Fruit fly (Drosophila melanogaster) whole organism, embryonic: ENCODE results near the gene mtTFB2.

Source experiments
- Ada2b ChIP-seq: fragments of 200-800 bp; sonication (Bioruptor generic); IDR thresholded peaks from 2 replicates; pipeline ENCODE4 v1.3.6; 2022; ENCODE audit warnings: missing biosample characterization, missing genetic modification characterization
- Adf1 ChIP-seq: fragments of 200-800 bp; sonication (Bioruptor generic); IDR thresholded peaks from 2 replicates; pipeline ENCODE4 v1.3.6; 2022; ENCODE audit warnings: missing biosample characterization, missing genetic modification characterization
- CG10267 ChIP-seq: fragments of 200-800 bp; sonication (Bioruptor generic); optimal IDR thresholded peaks from 2 replicates; lab custom pipeline; 2018; ENCODE audit warnings: missing biosample characterization, mild to moderate bottlenecking, missing genetic modification characterization, moderate library complexity
- CG10654 ChIP-seq: fragments of 200-800 bp; sonication (Bioruptor generic); optimal IDR thresholded peaks from 2 replicates; lab custom pipeline; 2016; ENCODE audit warnings: missing biosample characterization, missing genetic modification characterization
- CG11504 ChIP-seq: fragments of 200-800 bp; sonication (Bioruptor generic); optimal IDR thresholded peaks from 3 replicates; lab custom pipeline; 2019; ENCODE audit warnings: missing biosample characterization, mild to moderate bottlenecking, missing genetic modification characterization, moderate library complexity
- CG13424 ChIP-seq: fragments of 200-800 bp; sonication (Bioruptor generic); optimal IDR thresholded peaks from 2 replicates; lab custom pipeline; 2019; ENCODE audit warnings: missing biosample characterization, mild to moderate bottlenecking, missing genetic modification characterization, moderate library complexity
- CG17186 ChIP-seq: fragments of 200-800 bp; sonication (Bioruptor generic); optimal IDR thresholded peaks from 3 replicates; lab custom pipeline; 2017; ENCODE audit warnings: missing biosample characterization, missing genetic modification reagents, missing genetic modification characterization
- CG18011 ChIP-seq: fragments of 200-800 bp; sonication (Bioruptor generic); optimal IDR thresholded peaks from 2 replicates; lab custom pipeline; 2017; ENCODE audit warnings: missing biosample characterization, missing genetic modification characterization, mild to moderate bottlenecking, moderate library complexity, missing genotype
- CG18262 ChIP-seq: fragments of 200-800 bp; optimal IDR thresholded peaks from 3 replicates; lab custom pipeline; 2019; ENCODE audit warnings: missing biosample characterization, mild to moderate bottlenecking, missing genetic modification characterization, moderate library complexity
- CG18764 ChIP-seq: fragments of 200-800 bp; sonication (Bioruptor generic); optimal IDR thresholded peaks from 3 replicates; lab custom pipeline; 2016; ENCODE audit warnings: missing biosample characterization, missing genetic modification characterization
- CG2712 ChIP-seq: fragments of 200-800 bp; optimal IDR thresholded peaks from 3 replicates; lab custom pipeline; 2019; ENCODE audit warnings: missing biosample characterization, mild to moderate bottlenecking, missing genetic modification characterization, moderate library complexity
- CG31441 ChIP-seq: fragments of 200-800 bp; sonication (Bioruptor generic); IDR thresholded peaks from 2 replicates; pipeline ENCODE4 v1.3.6; 2022; ENCODE audit warnings: missing biosample characterization, missing genetic modification characterization
- CG34224 ChIP-seq: fragments of 200-800 bp; sonication (Bioruptor generic); IDR thresholded peaks from 3 replicates; pipeline ENCODE4 v1.3.6; 2022; ENCODE audit warnings: missing biosample characterization, missing genetic modification characterization; ENCODE audit not compliant: partially characterized antibody
- CG4328 ChIP-seq: fragments of 200-800 bp; sonication (Bioruptor generic); optimal IDR thresholded peaks from 3 replicates; lab custom pipeline; 2017; ENCODE audit warnings: missing biosample characterization, missing genetic modification reagents, missing genetic modification characterization
- CG43689 ChIP-seq: fragments of 200-800 bp; sonication (Bioruptor generic); IDR thresholded peaks from 2 replicates; pipeline ENCODE4 v1.3.6; 2022; ENCODE audit warnings: missing biosample characterization, missing genetic modification characterization
- CG6765 ChIP-seq: fragments of 200-800 bp; sonication (Bioruptor generic); optimal IDR thresholded peaks from 3 replicates; lab custom pipeline; 2017; ENCODE audit warnings: missing biosample characterization, mild to moderate bottlenecking, missing genetic modification characterization
- CG7987 ChIP-seq: fragments of 200-800 bp; sonication (Bioruptor generic); optimal IDR thresholded peaks from 2 replicates; lab custom pipeline; 2018; ENCODE audit warnings: missing biosample characterization, mild to moderate bottlenecking, missing genetic modification characterization, moderate library complexity
- CG9437 ChIP-seq: fragments of 200-800 bp; sonication (Bioruptor generic); optimal IDR thresholded peaks from 2 replicates; lab custom pipeline; 2018; ENCODE audit warnings: missing biosample characterization, mild to moderate bottlenecking, missing genetic modification characterization
- CG9797 ChIP-seq: fragments of 200-800 bp; sonication (Bioruptor generic); optimal IDR thresholded peaks from 3 replicates; lab custom pipeline; 2018; ENCODE audit warnings: missing biosample characterization, mild to moderate bottlenecking, missing genetic modification characterization
- D19B ChIP-seq: fragments of 200-800 bp; sonication (Bioruptor generic); optimal IDR thresholded peaks from 2 replicates; lab custom pipeline; 2017; ENCODE audit warnings: missing biosample characterization, mild to moderate bottlenecking, missing genetic modification characterization
- Dp ChIP-seq: fragments of 200-800 bp; sonication (Bioruptor generic); optimal IDR thresholded peaks from 2 replicates; lab custom pipeline; 2018; ENCODE audit warnings: missing biosample characterization, mild to moderate bottlenecking, missing genetic modification characterization, moderate library complexity
- E2f1 ChIP-seq: fragments of 200-800 bp; sonication (Bioruptor generic); IDR thresholded peaks from 2 replicates; pipeline ENCODE4 v1.3.6; 2022; ENCODE audit warnings: missing biosample characterization, missing genetic modification characterization
- Elba2 ChIP-seq: fragments of 200-800 bp; sonication (Bioruptor generic); optimal IDR thresholded peaks from 3 replicates; lab custom pipeline; 2016; ENCODE audit warnings: missing biosample characterization, missing genetic modification characterization
- Hand ChIP-seq: fragments of 200-800 bp; sonication (Bioruptor generic); optimal IDR thresholded peaks from 2 replicates; lab custom pipeline; 2017; ENCODE audit warnings: mild to moderate bottlenecking, missing biosample characterization, missing genetic modification reagents, missing genetic modification characterization
- HmgZ ChIP-seq: fragments of 200-800 bp; sonication (Bioruptor generic); optimal IDR thresholded peaks from 2 replicates; lab custom pipeline; 2018; ENCODE audit warnings: missing biosample characterization, mild to moderate bottlenecking, missing genetic modification characterization
- Hr51 ChIP-seq, 2 experiments: fragments of 200-800 bp; sonication (Bioruptor generic); optimal IDR thresholded peaks; 2 replicates in 1 of 2; 3 replicates in 1 of 2; lab custom pipeline; 2016 to 2018; ENCODE audit warnings: missing biosample characterization in 2 of 2, missing genetic modification characterization in 2 of 2, mild to moderate bottlenecking in 1 of 2, moderate library complexity in 1 of 2
- Hsf ChIP-seq: fragments of 200-800 bp; sonication (Bioruptor generic); optimal IDR thresholded peaks from 3 replicates; lab custom pipeline; 2016; ENCODE audit warnings: missing biosample characterization, missing genetic modification characterization
- MTF-1 ChIP-seq: fragments of 200-800 bp; sonication (Bioruptor generic); optimal IDR thresholded peaks from 2 replicates; lab custom pipeline; 2018; ENCODE audit warnings: missing biosample characterization, mild to moderate bottlenecking, missing genetic modification characterization, borderline replicate concordance
- Sox100B ChIP-seq: fragments of 200-800 bp; sonication (Bioruptor generic); optimal IDR thresholded peaks from 3 replicates; lab custom pipeline; 2018; ENCODE audit warnings: missing biosample characterization, mild to moderate bottlenecking, missing genetic modification characterization
- Xrp1 ChIP-seq: fragments of 200-800 bp; sonication (Bioruptor generic); IDR thresholded peaks from 2 replicates; pipeline ENCODE4 v1.3.6; 2022; ENCODE audit warnings: missing biosample characterization, missing genetic modification characterization
- abd-A ChIP-seq: fragments of 200-800 bp; sonication (Bioruptor generic); optimal IDR thresholded peaks from 3 replicates; lab custom pipeline; 2019; ENCODE audit warnings: missing biosample characterization, mild to moderate bottlenecking, missing genetic modification characterization, moderate library complexity
- bowl ChIP-seq: fragments of 200-800 bp; sonication (Bioruptor generic); IDR thresholded peaks from 2 replicates; pipeline ENCODE4 v1.3.6; 2022; ENCODE audit warnings: missing biosample characterization, missing genetic modification characterization
- btn ChIP-seq: fragments of 200-800 bp; sonication (Bioruptor generic); optimal IDR thresholded peaks from 2 replicates; lab custom pipeline; 2016; ENCODE audit warnings: missing biosample characterization, missing genetic modification characterization
- croc ChIP-seq: fragments of 200-800 bp; sonication (Bioruptor generic); conservative IDR thresholded peaks from 3 replicates; pipeline ENCODE4 v1.3.6; 2022; ENCODE audit warnings: missing biosample characterization, missing genetic modification characterization
- fd64A ChIP-seq: fragments of 200-800 bp; sonication (Bioruptor generic); optimal IDR thresholded peaks from 3 replicates; lab custom pipeline; 2018; ENCODE audit warnings: missing biosample characterization, mild to moderate bottlenecking, missing genetic modification characterization
- fu2 ChIP-seq: fragments of 200-800 bp; sonication (Bioruptor generic); optimal IDR thresholded peaks from 2 replicates; lab custom pipeline; 2016; ENCODE audit warnings: missing biosample characterization, missing genetic modification characterization
- hbn ChIP-seq: fragments of 200-800 bp; sonication (Bioruptor generic); IDR thresholded peaks from 2 replicates; pipeline ENCODE4 v1.3.6; 2022; ENCODE audit warnings: missing biosample characterization, missing genetic modification characterization; ENCODE audit not compliant: partially characterized antibody
- insv ChIP-seq, 2 experiments: fragments of 200-800 bp; sonication (Bioruptor generic); optimal IDR thresholded peaks; 3 replicates each; lab custom pipeline; 2016 to 2018; ENCODE audit warnings: missing biosample characterization in 2 of 2, missing genetic modification characterization in 2 of 2
- jigr1 ChIP-seq: fragments of 200-800 bp; sonication (Bioruptor generic); IDR thresholded peaks from 3 replicates; pipeline ENCODE4 v1.3.6; 2022; ENCODE audit warnings: missing biosample characterization, missing genetic modification characterization
- kah ChIP-seq: fragments of 200-800 bp; sonication (Bioruptor generic); optimal IDR thresholded peaks from 2 replicates; lab custom pipeline; 2018; ENCODE audit warnings: missing biosample characterization, mild to moderate bottlenecking, missing genetic modification characterization
- knrl ChIP-seq: fragments of 200-800 bp; sonication (Bioruptor generic); IDR thresholded peaks from 3 replicates; pipeline ENCODE4 v1.3.6; 2022; ENCODE audit warnings: missing biosample characterization, missing genetic modification characterization; ENCODE audit not compliant: partially characterized antibody
- nerfin-2 ChIP-seq: fragments of 200-800 bp; sonication (Bioruptor generic); IDR thresholded peaks from 2 replicates; pipeline ENCODE4 v1.3.6; 2022; ENCODE audit warnings: missing biosample characterization, missing genetic modification characterization; ENCODE audit not compliant: partially characterized antibody
- odd ChIP-seq: fragments of 200-800 bp; sonication (Bioruptor generic); optimal IDR thresholded peaks from 2 replicates; lab custom pipeline; 2017; ENCODE audit warnings: missing biosample characterization, mild to moderate bottlenecking, missing genetic modification characterization
- otp ChIP-seq: fragments of 200-800 bp; sonication (Bioruptor generic); IDR thresholded peaks from 3 replicates; pipeline ENCODE4, ENCODE4 v1.3.6; 2022; ENCODE audit warnings: missing biosample characterization, missing genetic modification characterization
- pnt ChIP-seq: fragments of 200-800 bp; sonication (Bioruptor generic); optimal IDR thresholded peaks from 3 replicates; lab custom pipeline; 2016; ENCODE audit warnings: missing biosample characterization, missing genetic modification characterization
- prd ChIP-seq, 3 experiments: fragments of >200 bp in 2 of 3; fragments of 200-800 bp in 1 of 3; sonication (Bioruptor generic) in 1 of 3; optimal IDR thresholded peaks in 2 of 3; IDR thresholded peaks in 1 of 3; 2 replicates in 2 of 3; 3 replicates in 1 of 3; pipeline versions ENCODE4 v1.3.6 to Lab custom; 2017 to 2022; ENCODE audit warnings: missing biosample characterization in 1 of 3, missing genetic modification characterization in 1 of 3
- scrt ChIP-seq: fragments of 200-800 bp; sonication (Bioruptor generic); optimal IDR thresholded peaks from 2 replicates; lab custom pipeline; 2018; ENCODE audit warnings: missing biosample characterization, mild to moderate bottlenecking, missing genetic modification characterization, moderate library complexity
- sens ChIP-seq: fragments of 200-800 bp; sonication (Bioruptor generic); peaks from one replicate; lab custom pipeline; 2016; ENCODE audit warnings: missing biosample characterization, missing genetic modification characterization
- sna ChIP-seq: fragments of 200-800 bp; sonication (Bioruptor generic); IDR thresholded peaks from 2 replicates; pipeline ENCODE4 v1.3.6; 2022; ENCODE audit warnings: missing biosample characterization, missing genetic modification characterization; ENCODE audit not compliant: partially characterized antibody
- sob ChIP-seq: fragments of 200-800 bp; sonication (Bioruptor generic); IDR thresholded peaks from 2 replicates; pipeline ENCODE4 v1.3.6; 2022; ENCODE audit warnings: missing biosample characterization, missing genetic modification characterization

Gene mtTFB2

dm6 chr3R:10089171-10089664, 43.8 kb downstream of the mtTFB2 start (continued):
- TF ChIP-seq nerfin-2 (GFP tag; lab: Robert Waterston, UW): no peak
- no peak; the same call in 1 of the 2 replicates for TF ChIP-seq sna
- no peak for TF ChIP-seq CG10267
- no peak for TF ChIP-seq pnt (GFP tag; lab: Kevin White, UChicago)
- peak; percentile 32 for TF ChIP-seq HmgZ (tag; lab: Kevin White, UChicago)
- no peak for TF ChIP-seq CG7987 (GFP tag; lab: Kevin White, UChicago)
- TF ChIP-seq insv (GFP tag; optimal IDR thresholded peaks at IDR 0.05; lab: Kevin White, UChicago): no peak
- TF ChIP-seq sob (GFP tag; lab: Robert Waterston, UW): no peak
- no peak for TF ChIP-seq kah (GFP tag; lab: Kevin White, UChicago)
- no peak for TF ChIP-seq CG31441
- no peak for TF ChIP-seq Elba2
- TF ChIP-seq Hsf: no peak
- TF ChIP-seq hbn: no peak
- TF ChIP-seq fu2 (GFP tag; lab: Kevin White, UChicago): no peak
- TF ChIP-seq knrl (GFP tag; lab: Robert Waterston, UW): no peak
- no peak for TF ChIP-seq otp
- TF ChIP-seq croc (GFP tag; lab: Robert Waterston, UW): no peak
- no peak for TF ChIP-seq E2f1 (GFP tag; lab: Robert Waterston, UW)
- TF ChIP-seq abd-A (tag; lab: Kevin White, UChicago): no peak
- TF ChIP-seq CG9797 (GFP tag; lab: Kevin White, UChicago): no peak
- no peak for TF ChIP-seq prd (optimal IDR thresholded peaks at IDR 0.05; lab: Kevin White, UChicago)
- TF ChIP-seq prd (GFP tag; IDR thresholded peaks at IDR 0.05; lab: Robert Waterston, UW): no peak
- no peak for TF ChIP-seq jigr1 (GFP tag; lab: Robert Waterston, UW)
- TF ChIP-seq CG18011 (GFP tag; lab: Kevin White, UChicago): no peak
- no peak for TF ChIP-seq sens (GFP tag; lab: Kevin White, UChicago)
- TF ChIP-seq Xrp1 (GFP tag; lab: Robert Waterston, UW): no peak
- TF ChIP-seq bowl (GFP tag; lab: Robert Waterston, UW): no peak; the same call in 1 of the 2 replicates
- no peak for TF ChIP-seq CG17186 (GFP tag; lab: Kevin White, UChicago)
- TF ChIP-seq fd64A (GFP tag; lab: Kevin White, UChicago): no peak
- no peak for TF ChIP-seq CG9437 (GFP tag; lab: Kevin White, UChicago)
- no peak for TF ChIP-seq Ada2b (GFP tag; lab: Robert Waterston, UW)
- TF ChIP-seq Hr51 (GFP tag; optimal IDR thresholded peaks at IDR 0.05; lab: Kevin White, UChicago): peak in 1 of 2 experiments; percentile 40
- TF ChIP-seq scrt (GFP tag; lab: Kevin White, UChicago): peak; percentile 70
- no peak for TF ChIP-seq CG11504 (tag; lab: Kevin White, UChicago)
- no peak for TF ChIP-seq CG43689 (GFP tag; lab: Robert Waterston, UW)
- no peak for TF ChIP-seq CG10654 (GFP tag; lab: Kevin White, UChicago)
- TF ChIP-seq CG4328 (GFP tag; lab: Kevin White, UChicago): no peak
- no peak for TF ChIP-seq Dp (GFP tag; lab: Kevin White, UChicago)
- TF ChIP-seq CG18262: no peak
- no peak for TF ChIP-seq btn (GFP tag; lab: Kevin White, UChicago)
- peak; percentile 99 for TF ChIP-seq Adf1 (GFP tag; lab: Robert Waterston, UW)
- TF ChIP-seq CG34224: peak; percentile 65; the same call in 2 of the 3 replicates
- TF ChIP-seq CG13424: no peak
- TF ChIP-seq MTF-1 (GFP tag; lab: Kevin White, UChicago): no peak
- TF ChIP-seq CG18764 (GFP tag; lab: Kevin White, UChicago): no peak
- no peak for TF ChIP-seq Sox100B (GFP tag; lab: Kevin White, UChicago)
- TF ChIP-seq CG2712: no peak
- no peak for TF ChIP-seq D19B (GFP tag; lab: Kevin White, UChicago)
- no peak for TF ChIP-seq CG6765 (GFP tag; lab: Kevin White, UChicago)
- TF ChIP-seq Hand: no peak
- no peak for TF ChIP-seq odd
